Worm (Caenorhabditis elegans): ENCODE measurements around the gene C41H7.9.

The C41H7.9 gene

ce11 chrII:2997828-2998441, 14.1 kb downstream of the C41H7.9 start:
- TF ChIP-seq unc-62 (GFP tag; optimal IDR thresholded peaks at IDR 0.05): no peak

ce11 chrII:2996721-2997120, 15.3 kb downstream of the C41H7.9 start, which contains the start of gene lido-8:
Gene lido-8, plus strand, starts transcription at chrII:2997021.
- no peak for TF ChIP-seq unc-62 (GFP tag; optimal IDR thresholded peaks at IDR 0.05)

DNA sequence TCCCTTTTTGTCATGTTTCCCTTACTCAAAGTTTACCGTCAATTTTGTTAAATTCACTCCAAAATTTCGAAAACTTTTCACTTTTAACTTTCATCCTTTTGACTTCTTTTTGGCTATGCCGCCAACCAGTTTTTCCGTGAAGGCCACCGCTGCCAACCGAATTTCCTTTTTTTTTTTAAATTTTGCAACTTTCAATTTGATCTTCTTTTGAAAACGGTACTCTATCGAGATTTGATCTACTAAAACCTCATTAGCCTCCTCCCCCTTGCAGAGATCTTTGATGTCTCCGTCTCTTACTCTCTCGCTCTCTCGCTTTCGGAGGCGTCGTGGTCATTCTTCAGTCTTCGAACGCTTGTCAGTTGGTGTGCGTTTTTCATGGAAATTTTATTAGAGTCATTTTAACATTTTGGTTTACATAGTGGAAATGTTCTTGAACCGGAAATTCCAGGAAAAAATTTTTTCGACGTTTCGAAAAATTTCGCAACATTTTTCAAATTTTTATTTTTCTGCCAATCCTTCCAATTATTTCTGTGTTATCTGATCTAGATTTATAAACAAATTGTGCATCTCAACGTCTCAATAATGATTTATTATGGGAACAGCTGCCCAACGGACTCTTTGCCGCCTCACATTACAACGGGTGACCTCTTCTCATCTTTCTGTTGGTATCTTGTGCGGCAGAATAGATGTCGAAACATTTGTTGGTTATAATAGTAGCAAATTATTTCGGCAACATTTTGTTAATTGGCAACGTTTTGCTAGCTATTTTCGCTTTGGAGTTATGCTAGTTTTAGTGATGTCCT, 17.2 kb downstream of the C41H7.9 start:
- TF ChIP-seq unc-62 (GFP tag; optimal IDR thresholded peaks at IDR 0.05): no peak

DNA sequence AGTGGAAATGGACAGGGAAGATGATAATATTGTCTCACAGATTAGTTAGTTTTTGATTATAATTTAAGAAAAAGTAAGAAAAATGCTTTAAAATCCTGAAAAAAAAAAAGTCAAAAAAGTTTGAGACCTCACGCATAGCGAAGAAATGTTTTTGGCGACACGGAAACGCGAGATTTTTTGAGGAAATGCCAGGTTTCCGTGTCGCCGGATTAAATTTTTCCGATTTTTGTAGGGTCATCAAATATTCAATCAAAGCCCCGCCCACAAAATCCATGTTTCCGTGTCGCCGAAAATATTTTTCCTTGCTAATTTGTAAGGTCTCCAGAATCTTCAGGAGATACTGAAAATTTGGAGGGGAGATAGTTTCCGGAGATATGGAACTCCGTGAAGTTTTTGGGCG, 19.7 kb downstream of the C41H7.9 start:
- no peak for TF ChIP-seq unc-62 (GFP tag; optimal IDR thresholded peaks at IDR 0.05)

ce11 chrII:2991555-2992083, 20.4 kb downstream of the C41H7.9 start, which contains the start of gene K08A2.2:
Gene K08A2.2, plus strand, starts transcription at chrII:2991605.
- no peak for TF ChIP-seq unc-62 (GFP tag; optimal IDR thresholded peaks at IDR 0.05)

- TF ChIP-seq unc-62 (GFP tag; optimal IDR thresholded peaks at IDR 0.05): no peak
These were observed 21.9 kb downstream of the C41H7.9 start for ce11 chrII:2990089-2990488.

- no peak for TF ChIP-seq unc-62 (GFP tag; optimal IDR thresholded peaks at IDR 0.05)
These were observed 24.1 kb downstream of the C41H7.9 start, which contains the start of gene lido-7 for ce11 chrII:2987854-2988350. Gene lido-7, plus strand, starts transcription at chrII:2988300.

DNA sequence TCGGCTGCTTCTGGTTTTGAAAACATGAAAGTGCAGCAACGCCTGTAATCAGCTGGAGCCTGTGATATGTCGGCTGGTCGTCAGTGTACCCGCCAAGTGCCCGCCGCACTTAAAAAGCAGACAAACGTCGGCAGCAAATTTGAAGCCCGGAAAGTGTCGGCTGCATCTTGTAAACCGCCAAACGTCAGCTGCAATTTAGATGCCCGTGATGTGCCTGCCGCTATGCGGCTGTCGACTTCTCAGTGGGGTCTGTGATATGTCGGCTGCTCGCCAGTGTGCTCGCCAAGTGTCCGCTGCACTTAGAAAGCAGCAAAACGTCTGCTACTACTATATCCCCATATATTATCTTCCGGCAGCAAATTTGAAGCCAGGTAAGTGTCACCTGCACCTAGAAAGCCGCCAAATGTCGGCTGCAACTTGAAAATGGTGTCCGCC, 24.9 kb downstream of the C41H7.9 start:
- TF ChIP-seq unc-62 (GFP tag; optimal IDR thresholded peaks at IDR 0.05): no peak

ce11 chrII:2985935-2986498, 26.0 kb downstream of the C41H7.9 start:
- no peak for TF ChIP-seq unc-62 (GFP tag; optimal IDR thresholded peaks at IDR 0.05)

DNA sequence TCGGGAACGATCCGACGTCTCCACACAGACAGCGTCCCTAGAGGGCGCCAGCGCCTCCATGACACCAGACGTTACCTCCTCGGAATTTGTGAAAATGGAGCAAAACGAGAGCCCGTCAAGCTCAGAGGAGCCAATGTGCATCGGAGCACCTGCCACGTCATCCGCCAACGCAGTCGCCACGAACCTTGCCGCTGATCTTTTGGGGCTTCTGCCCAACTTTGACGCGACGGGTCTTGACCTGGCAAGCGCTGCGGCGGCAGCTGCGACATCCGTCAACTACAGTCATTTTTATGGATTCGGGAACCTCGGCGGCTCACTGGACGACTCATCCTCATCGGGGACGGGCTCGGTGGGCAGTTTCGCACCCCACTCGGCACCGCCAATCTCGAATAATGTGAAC, 26.6 kb downstream of the C41H7.9 start:
- TF ChIP-seq unc-62 (GFP tag; optimal IDR thresholded peaks at IDR 0.05): no peak

ce11 chrII:2984383-2984782, 27.6 kb downstream of the C41H7.9 start:
- no peak for TF ChIP-seq unc-62 (GFP tag; optimal IDR thresholded peaks at IDR 0.05)

- no peak for TF ChIP-seq unc-62 (GFP tag; optimal IDR thresholded peaks at IDR 0.05)
These were observed 33.0 kb downstream of the C41H7.9 start for ce11 chrII:2979061-2979460.

DNA sequence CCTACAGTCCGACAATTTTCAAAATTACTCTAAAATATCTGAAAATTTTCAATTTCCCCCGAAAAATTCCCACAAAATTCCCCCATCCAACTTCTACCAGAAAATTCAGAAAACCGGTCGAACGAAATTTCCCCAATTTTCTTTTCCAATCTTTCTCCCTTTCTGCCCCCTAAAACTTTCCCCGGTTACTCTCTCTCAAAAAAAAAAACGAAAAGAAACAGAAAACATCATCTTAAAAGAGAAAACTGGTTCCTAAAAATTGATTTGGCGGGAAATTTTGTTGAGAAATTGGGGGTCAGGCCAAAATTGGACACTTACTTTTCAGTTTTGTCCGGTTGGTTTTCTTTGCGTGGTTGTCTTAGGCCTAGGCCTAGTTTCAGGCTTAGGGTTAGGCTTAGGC, 34.4 kb downstream of the C41H7.9 start:
- no peak for TF ChIP-seq unc-62 (GFP tag; optimal IDR thresholded peaks at IDR 0.05)

DNA sequence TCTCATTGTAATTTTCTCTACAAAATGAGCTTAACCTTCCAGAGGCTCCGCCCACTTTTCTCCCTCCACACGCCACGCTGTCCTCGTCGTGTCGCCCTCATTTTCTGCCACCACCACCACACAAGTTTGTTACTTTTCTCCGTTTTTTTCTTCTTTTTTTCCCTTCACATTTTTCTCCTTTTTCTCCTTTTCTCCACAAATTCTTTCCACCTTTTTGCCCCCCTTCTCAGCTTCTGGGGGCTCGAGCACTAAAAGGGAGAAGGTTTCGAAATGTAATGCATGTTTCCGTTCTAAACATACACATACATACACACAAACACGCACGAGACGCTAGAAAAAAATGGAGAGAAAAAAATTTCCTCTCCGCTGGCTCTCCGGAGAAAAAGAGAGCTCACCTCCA, 35.4 kb downstream of the C41H7.9 start, which contains the start of gene nhr-88:
nhr-88 (plus strand) TSS at position 43 of the 400 bp plus-strand sequence.
- TF ChIP-seq unc-62 (GFP tag; optimal IDR thresholded peaks at IDR 0.05): no peak

DNA sequence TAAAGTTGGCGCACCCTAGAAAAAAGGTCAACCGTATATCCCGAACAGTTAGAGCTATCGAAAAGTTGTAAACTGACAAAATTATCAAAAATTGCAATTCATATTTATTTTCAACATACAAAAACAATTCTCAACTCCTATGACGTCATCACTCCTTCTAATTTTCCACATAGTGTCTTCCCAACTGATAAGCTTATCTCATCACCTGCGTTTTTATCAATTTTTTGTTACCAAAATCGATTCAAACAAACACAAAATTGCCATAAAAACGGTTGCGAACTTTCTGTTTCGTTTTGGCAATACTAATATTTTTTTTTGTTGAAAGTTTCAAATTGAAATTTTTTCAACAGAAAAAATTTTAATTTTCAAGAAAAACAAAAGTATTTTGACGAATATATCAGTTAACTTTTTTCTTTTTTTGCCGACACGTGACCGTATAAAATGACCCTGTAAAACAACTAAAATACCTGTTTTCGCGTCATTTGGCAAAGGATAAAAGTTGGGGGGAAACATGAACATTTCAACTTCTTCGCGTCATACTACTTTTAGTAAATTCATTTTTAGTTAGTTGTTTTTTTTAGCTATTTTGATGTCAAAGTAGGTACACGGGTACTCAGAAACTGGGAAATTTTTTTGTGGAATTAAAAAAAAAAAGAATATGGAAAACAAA, 36.3 kb downstream of the C41H7.9 start:
- TF ChIP-seq unc-62 (GFP tag; optimal IDR thresholded peaks at IDR 0.05): no peak
